Worm (Caenorhabditis elegans) whole organism, mixed stage, embryonic: ENCODE measurements around the gene C45E5.1.

Experiments
- blmp-1 ChIP-seq: fragments of 150-350 bp; optimal IDR thresholded peaks from 2 replicates; lab custom pipeline; 2014; ENCODE audit warnings: missing biosample characterization, missing genetic modification characterization
- mep-1 ChIP-seq: fragments of 150-350 bp; optimal IDR thresholded peaks from 2 replicates; lab custom pipeline; 2017; ENCODE audit warnings: missing biosample characterization, missing genetic modification reagents, missing genetic modification characterization, inconsistent platforms
- nhr-76 ChIP-seq: sonication (generic microtip); optimal IDR thresholded peaks from 2 replicates; lab custom pipeline; 2017; ENCODE audit warnings: missing biosample characterization, missing genetic modification characterization
- snpc-4 ChIP-seq: fragments of 150-350 bp; optimal IDR thresholded peaks from 2 replicates; lab custom pipeline; 2014; ENCODE audit warnings: missing biosample characterization, missing genetic modification characterization

DNA sequence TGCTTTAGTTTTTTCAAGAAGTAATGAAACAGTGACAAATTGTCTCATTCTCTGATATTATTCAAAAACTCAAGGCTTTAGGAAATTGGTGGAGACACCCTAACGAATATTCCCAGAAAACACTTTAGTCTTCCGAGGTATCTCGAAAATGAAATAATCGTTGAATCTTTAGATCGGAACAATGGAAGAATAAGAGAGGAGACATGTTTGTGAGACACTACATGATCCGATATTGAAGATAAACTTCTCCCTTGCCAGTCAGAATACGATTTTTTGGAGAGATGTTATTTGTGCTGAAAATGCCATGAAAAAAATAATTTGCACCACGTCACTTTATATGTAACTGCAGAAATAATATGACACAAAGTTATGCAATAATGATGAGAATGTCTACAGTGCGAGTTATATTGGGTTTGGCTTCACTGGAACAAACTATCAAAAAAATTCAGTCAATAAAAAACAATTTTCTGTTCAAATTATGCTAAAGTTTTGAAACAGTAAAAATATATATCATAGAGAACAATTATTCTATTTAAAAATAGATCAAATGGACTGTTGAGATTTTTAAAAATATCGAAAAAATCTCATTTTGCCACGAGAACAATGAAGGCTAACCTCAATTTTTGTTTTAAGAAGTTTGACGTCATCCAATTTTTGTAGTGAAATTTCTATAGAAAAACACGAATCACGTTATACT lies 17.2 kb downstream of the C45E5.1 start:
- TF ChIP-seq mep-1 (tag; lab: Kevin White, UChicago) (no peak), blmp-1 (tag; lab: Kevin White, UChicago) (no peak), snpc-4 (tag; lab: Kevin White, UChicago) (no peak), nhr-76 (no peak)
